Worm (Caenorhabditis elegans): ENCODE measurements around the gene F53F1.6.

ce11 chrV:13455448-13455847 is 38.0 kb upstream of the F53F1.6 start, which contains the start of gene lurp-3:
- TF ChIP-seq nhr-12 (tag; optimal IDR thresholded peaks at IDR 0.05) (no peak), ama-1 (optimal IDR thresholded peaks at IDR 0.05) (no peak), fos-1 (tag; optimal IDR thresholded peaks at IDR 0.05) (no peak), tbx-2 (tag; optimal IDR thresholded peaks at IDR 0.05) (no peak), elt-1 (tag; optimal IDR thresholded peaks at IDR 0.05) (no peak), zag-1 (tag; optimal IDR thresholded peaks at IDR 0.05) (no peak), nhr-25 (tag; optimal IDR thresholded peaks at IDR 0.05) (no peak)
